Worm (Caenorhabditis elegans): ENCODE results near the gene F36F12.1.

DNA sequence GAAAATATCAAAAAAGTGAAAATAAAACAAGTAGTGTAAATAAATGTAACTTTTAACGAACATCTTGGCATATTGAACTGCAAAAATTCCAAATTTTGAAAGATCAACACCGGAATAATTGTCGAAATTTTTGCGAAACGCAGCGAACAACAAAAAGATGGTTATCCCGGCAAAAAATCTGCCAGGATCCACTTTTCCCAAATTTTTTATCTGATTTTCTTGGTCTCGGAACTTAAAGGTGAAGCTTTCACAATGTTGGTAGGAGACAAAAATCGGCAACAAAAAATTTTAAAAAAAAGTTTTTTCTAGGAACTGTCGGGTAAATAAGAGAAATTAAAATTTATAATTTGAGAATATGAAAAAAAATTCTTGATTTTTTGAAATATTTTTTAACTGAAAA lies 15.6 kb upstream of the F36F12.1 start, which contains the start of gene bgnt-1.2:
- TF ChIP-seq flt-1 (GFP tag; IDR thresholded peaks at IDR 0.05), result no peak
- TF ChIP-seq T22C8.4 (GFP tag; IDR thresholded peaks at IDR 0.05), result no peak

Measured in whole organism, midembryonic.